Worm (Caenorhabditis elegans): ENCODE results near the gene T13G4.4.

DNA sequence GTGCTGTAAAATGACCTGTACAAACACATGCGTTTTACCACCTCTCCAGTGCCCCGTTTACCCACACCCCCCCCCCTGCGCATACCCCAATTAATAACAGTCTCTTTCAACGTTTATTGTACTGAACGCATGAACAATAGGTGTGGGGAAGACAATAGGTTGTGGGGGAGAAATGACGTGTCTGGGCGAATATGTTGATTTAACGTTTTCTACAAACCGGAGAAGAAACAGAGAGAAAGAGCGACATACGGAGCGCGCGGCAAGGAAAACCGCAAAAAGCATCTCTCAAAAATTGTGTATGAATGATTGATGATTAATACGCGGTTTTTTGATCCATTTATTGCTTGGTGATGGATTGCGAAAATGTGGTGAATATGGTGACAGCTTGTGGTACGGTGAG, 32.4 kb upstream of the T13G4.4 start:
- TF ChIP-seq skn-1 (tag; optimal IDR thresholded peaks at IDR 0.05) (no peak), unc-62 (GFP tag; optimal IDR thresholded peaks at IDR 0.05) (no peak), elt-2 (tag; optimal IDR thresholded peaks at IDR 0.05) (no peak), elt-3 (tag; optimal IDR thresholded peaks at IDR 0.05) (no peak)
